Fruit fly (Drosophila melanogaster): ENCODE data around the gene CG32641.
A peak's percentile ranks its signal among the peaks of the same experiment; 100 is the strongest.

The CG32641 gene

dm6 chrX:13136939-13137697, 47.2 kb upstream of the CG32641 start (continued):
- TF ChIP-seq al (GFP tag; IDR thresholded peaks at IDR 0.05) (no peak), CrebB (tag; optimal IDR thresholded peaks at IDR 0.05) (no peak), HHEX (GFP tag; optimal IDR thresholded peaks at IDR 0.05) (peak; percentile 30), sim (GFP tag; IDR thresholded peaks at IDR 0.05) (peak; percentile 46; the same call in 1 of the 2 replicates), kay (GFP tag; optimal IDR thresholded peaks at IDR 0.05) (no peak), CG5180 (GFP tag; optimal IDR thresholded peaks at IDR 0.05) (peak; percentile 57), CG9876 (GFP tag; optimal IDR thresholded peaks at IDR 0.05) (no peak), CG11695 (GFP tag; IDR thresholded peaks at IDR 0.05) (peak; percentile 52; the same call in 1 of the 3 replicates), CG9437 (GFP tag; optimal IDR thresholded peaks at IDR 0.05) (no peak), CG3407 (GFP tag; optimal IDR thresholded peaks at IDR 0.05) (peak; percentile 33), Dip3 (GFP tag; optimal IDR thresholded peaks at IDR 0.05) (no peak), schlank (tag; optimal IDR thresholded peaks at IDR 0.05) (no peak), D (optimal IDR thresholded peaks at IDR 0.05) (no peak), D (GFP tag; optimal IDR thresholded peaks at IDR 0.05) (peak; percentile 38), bab2 (GFP tag; optimal IDR thresholded peaks at IDR 0.05) (peak; percentile 44), CG17361 (GFP tag; IDR thresholded peaks at IDR 0.05) (peak; percentile 42; the same call in 2 of the 3 replicates), Mrtf (GFP tag; IDR thresholded peaks at IDR 0.05) (no peak), pho (GFP tag; optimal IDR thresholded peaks at IDR 0.05) (no peak), CG6854 (GFP tag; optimal IDR thresholded peaks at IDR 0.05) (no peak), p53 (GFP tag; optimal IDR thresholded peaks at IDR 0.05) (no peak), CHES-1-like (GFP tag; optimal IDR thresholded peaks at IDR 0.05) (no peak), CG10959 (GFP tag; IDR thresholded peaks at IDR 0.05) (no peak), CG10209 (GFP tag; optimal IDR thresholded peaks at IDR 0.05) (peak; percentile 59), CG32772 (GFP tag; IDR thresholded peaks at IDR 0.05) (peak; percentile 73; the same call in 1 of the 2 replicates), CG7372 (GFP tag; IDR thresholded peaks at IDR 0.05) (0 out of 2 replicates have a peak, but pooled peaks have one; percentile 11), fu2 (GFP tag; optimal IDR thresholded peaks at IDR 0.05) (no peak), danr (GFP tag; IDR thresholded peaks at IDR 0.05) (no peak; the same call in 1 of the 2 replicates), CG4730 (GFP tag; IDR thresholded peaks at IDR 0.05) (peak; percentile 56; the same call in 1 of the 2 replicates), yki (optimal IDR thresholded peaks at IDR 0.05) (no peak), Fer2 (tag; optimal IDR thresholded peaks at IDR 0.05) (no peak), corto (GFP tag; optimal IDR thresholded peaks at IDR 0.05) (peak; percentile 54), CG18011 (GFP tag; optimal IDR thresholded peaks at IDR 0.05) (no peak), C15 (GFP tag; IDR thresholded peaks at IDR 0.05) (0 out of 3 replicates have a peak, but pooled peaks have one; percentile 40), dpn (GFP tag; optimal IDR thresholded peaks at IDR 0.05) (no peak), Hand (GFP tag; optimal IDR thresholded peaks at IDR 0.05) (no peak), Hr39 (optimal IDR thresholded peaks at IDR 0.05) (no peak), inv (GFP tag; IDR thresholded peaks at IDR 0.05; ENCODE audit: partially characterized antibody) (no peak), CG14441 (GFP tag; IDR thresholded peaks at IDR 0.05) (peak; percentile 66), CG16779 (GFP tag; IDR thresholded peaks at IDR 0.05) (no peak), CG4820 (GFP tag; optimal IDR thresholded peaks at IDR 0.05) (no peak), Hr78 (GFP tag; optimal IDR thresholded peaks at IDR 0.05) (peak in 1 of 2 experiments; percentile 62), cato (GFP tag; optimal IDR thresholded peaks at IDR 0.05; ENCODE audit: borderline replicate concordance) (no peak), pros (GFP tag; optimal IDR thresholded peaks at IDR 0.05) (peak; percentile 39), Sox102F (GFP tag; optimal IDR thresholded peaks at IDR 0.05) (peak; percentile 54), kah (GFP tag; optimal IDR thresholded peaks at IDR 0.05) (no peak), CG7786 (GFP tag; optimal IDR thresholded peaks at IDR 0.05) (no peak), odd (GFP tag; optimal IDR thresholded peaks at IDR 0.05) (no peak), CG6654 (GFP tag; optimal IDR thresholded peaks at IDR 0.05) (no peak), CG10565 (GFP tag; optimal IDR thresholded peaks at IDR 0.05) (no peak), CG4282 (GFP tag; optimal IDR thresholded peaks at IDR 0.05) (no peak)

All from whole organism, embryonic.